Fruit fly (Drosophila melanogaster) whole organism, adult: ENCODE data around the gene Bmcp.

Source experiments
- CG11617 ChIP-seq: fragments of 200-800 bp; sonication (Bioruptor generic); optimal IDR thresholded peaks from 2 replicates; lab custom pipeline; 2017; ENCODE audit warnings: mild to moderate bottlenecking, missing biosample characterization, missing genetic modification reagents, missing genetic modification characterization
- CG12768 ChIP-seq: fragments of 200-800 bp; sonication (Bioruptor generic); optimal IDR thresholded peaks from 2 replicates; lab custom pipeline; 2017; ENCODE audit warnings: missing biosample characterization, missing genetic modification characterization, mild to moderate bottlenecking, moderate library complexity, missing genetic modification reagents
- CG14711 ChIP-seq: fragments of 200-800 bp; sonication (Bioruptor generic); optimal IDR thresholded peaks from 2 replicates; lab custom pipeline; 2018; ENCODE audit warnings: missing biosample characterization, mild to moderate bottlenecking, missing genetic modification characterization, moderate library complexity
- CG1620 ChIP-seq: fragments of 200-800 bp; sonication (Bioruptor generic); optimal IDR thresholded peaks from 2 replicates; lab custom pipeline; 2016; ENCODE audit warnings: missing biosample characterization, missing genetic modification characterization
- CG33017 ChIP-seq: fragments of 200-800 bp; sonication (Bioruptor generic); optimal IDR thresholded peaks from 2 replicates; lab custom pipeline; 2018; ENCODE audit warnings: missing biosample characterization, mild to moderate bottlenecking, missing genetic modification characterization, moderate library complexity
- CG5204 ChIP-seq: fragments of 200-800 bp; sonication (Bioruptor generic); optimal IDR thresholded peaks from 2 replicates; lab custom pipeline; 2016; ENCODE audit warnings: missing biosample characterization, missing genetic modification characterization
- CG7045 ChIP-seq: fragments of 200-800 bp; sonication (Bioruptor generic); optimal IDR thresholded peaks from 2 replicates; lab custom pipeline; 2017; ENCODE audit warnings: missing biosample characterization, mild to moderate bottlenecking, missing genetic modification characterization
- CG7101 ChIP-seq: fragments of 200-800 bp; sonication (Bioruptor generic); optimal IDR thresholded peaks from 2 replicates; lab custom pipeline; 2018; ENCODE audit warnings: missing biosample characterization, mild to moderate bottlenecking, missing genetic modification characterization, moderate library complexity
- Clk ChIP-seq: fragments of 200-800 bp; sonication (Bioruptor generic); optimal IDR thresholded peaks from 2 replicates; lab custom pipeline; 2017; ENCODE audit warnings: missing biosample characterization, missing genetic modification characterization
- Crg-1 ChIP-seq: fragments of 200-800 bp; sonication (Bioruptor generic); optimal IDR thresholded peaks from 2 replicates; lab custom pipeline; 2016; ENCODE audit warnings: missing biosample characterization, missing genetic modification characterization
- Hr96 ChIP-seq: fragments of 200-800 bp; sonication (Bioruptor generic); optimal IDR thresholded peaks from 2 replicates; lab custom pipeline; 2016; ENCODE audit warnings: missing biosample characterization, missing genetic modification characterization
- Mnt ChIP-seq: fragments of 200-800 bp; sonication (Bioruptor generic); optimal IDR thresholded peaks from 2 replicates; lab custom pipeline; 2016; ENCODE audit warnings: missing biosample characterization, mild to moderate bottlenecking, missing genetic modification characterization
- bab1 ChIP-seq: fragments of 200-800 bp; sonication (Bioruptor generic); optimal IDR thresholded peaks from 3 replicates; lab custom pipeline; 2019; ENCODE audit warnings: missing biosample characterization, mild to moderate bottlenecking, missing genetic modification characterization, moderate library complexity
- cic ChIP-seq: fragments of 200-800 bp; sonication (Bioruptor generic); optimal IDR thresholded peaks from 2 replicates; lab custom pipeline; 2017; ENCODE audit warnings: missing biosample characterization, mild to moderate bottlenecking, missing genetic modification characterization, moderate library complexity
- cnc ChIP-seq, 2 experiments: fragments of >200 bp; optimal IDR thresholded peaks; 2 replicates each; lab custom pipeline; 2017
- kay ChIP-seq: fragments of 200-800 bp; sonication (Bioruptor generic); peaks from one replicate; lab custom pipeline; 2016; ENCODE audit warnings: missing biosample characterization, missing genetic modification characterization, borderline replicate concordance
- ovo ChIP-seq: fragments of 200-800 bp; sonication (Bioruptor generic); optimal IDR thresholded peaks from 2 replicates; lab custom pipeline; 2016; ENCODE audit warnings: missing biosample characterization, missing genetic modification characterization
- pad ChIP-seq: fragments of 200-800 bp; sonication (Bioruptor generic); optimal IDR thresholded peaks from 3 replicates; lab custom pipeline; 2017; ENCODE audit warnings: missing biosample characterization, missing genetic modification characterization, mild to moderate bottlenecking, moderate library complexity, missing genetic modification reagents
- tj ChIP-seq: fragments of 200-800 bp; sonication (Bioruptor generic); optimal IDR thresholded peaks from 3 replicates; lab custom pipeline; 2017; ENCODE audit warnings: missing biosample characterization, mild to moderate bottlenecking, missing genetic modification characterization, moderate library complexity
- toe ChIP-seq: fragments of 200-800 bp; sonication (Bioruptor generic); optimal IDR thresholded peaks from 2 replicates; lab custom pipeline; 2016; ENCODE audit warnings: missing biosample characterization, missing genetic modification characterization

Bmcp gene

dm6 chr3L:11720780-11721179 is at the start of gene Bmcp:
Gene Bmcp (plus strand): TSS chr3L:11720934.
- TF ChIP-seq cic (GFP tag; lab: Kevin White, UChicago) (no peak), CG5204 (GFP tag; lab: Kevin White, UChicago) (no peak), ovo (GFP tag; lab: Kevin White, UChicago) (no peak), Crg-1 (GFP tag; lab: Kevin White, UChicago) (no peak), bab1 (GFP tag; lab: Kevin White, UChicago) (peak; percentile 42), Clk (no peak)

- TF ChIP-seq CG7101 (tag; lab: Kevin White, UChicago) (no peak), CG12768 (GFP tag; lab: Kevin White, UChicago) (no peak), CG14711 (tag; lab: Kevin White, UChicago) (no peak), cic (GFP tag; lab: Kevin White, UChicago) (no peak)
These were observed 42.4 kb upstream of the Bmcp start for dm6 chr3L:11678313-11678817.

- TF ChIP-seq Crg-1 (GFP tag; lab: Kevin White, UChicago): no peak
- TF ChIP-seq bab1 (GFP tag; lab: Kevin White, UChicago): no peak
- peak; percentile 36 for TF ChIP-seq cic (GFP tag; lab: Kevin White, UChicago)
- no peak for TF ChIP-seq cnc (optimal IDR thresholded peaks at IDR 0.05; lab: Kevin White, UChicago)
- TF ChIP-seq CG1620 (GFP tag; lab: Kevin White, UChicago): no peak
- peak; percentile 23 for TF ChIP-seq CG11617 (GFP tag; lab: Kevin White, UChicago)
- TF ChIP-seq ovo (GFP tag; lab: Kevin White, UChicago): no peak
- peak; percentile 41 for TF ChIP-seq CG12768 (GFP tag; lab: Kevin White, UChicago)
- no peak for TF ChIP-seq Hr96 (GFP tag; lab: Kevin White, UChicago)
- no peak for TF ChIP-seq CG5204 (GFP tag; lab: Kevin White, UChicago)
- TF ChIP-seq Clk: peak; percentile 8
- no peak for TF ChIP-seq tj (GFP tag; lab: Kevin White, UChicago)
- peak; percentile 5 for TF ChIP-seq CG7045 (GFP tag; lab: Kevin White, UChicago)
- no peak for TF ChIP-seq CG33017 (tag; lab: Kevin White, UChicago)
- peak; percentile 4 for TF ChIP-seq CG14711 (tag; lab: Kevin White, UChicago)
- TF ChIP-seq Mnt (GFP tag; lab: Kevin White, UChicago): peak; percentile 24
- peak; percentile 16 for TF ChIP-seq pad (GFP tag; lab: Kevin White, UChicago)
- no peak for TF ChIP-seq CG7101 (tag; lab: Kevin White, UChicago)
- no peak for TF ChIP-seq kay (GFP tag; lab: Kevin White, UChicago)
- peak; percentile 17 for TF ChIP-seq toe (GFP tag; lab: Kevin White, UChicago)
These were observed 40.4 kb upstream of the Bmcp start, which contains the start of gene CG32085 for dm6 chr3L:11680298-11680697. Gene CG32085 (minus strand): TSS chr3L:11680344.

- TF ChIP-seq ovo (GFP tag; lab: Kevin White, UChicago): no peak
- TF ChIP-seq kay (GFP tag; lab: Kevin White, UChicago): no peak
- TF ChIP-seq Hr96 (GFP tag; lab: Kevin White, UChicago): no peak
- no peak for TF ChIP-seq CG14711 (tag; lab: Kevin White, UChicago)
- no peak for TF ChIP-seq cnc (optimal IDR thresholded peaks at IDR 0.05; lab: Kevin White, UChicago)
- TF ChIP-seq CG7045 (GFP tag; lab: Kevin White, UChicago): no peak
- no peak for TF ChIP-seq CG7101 (tag; lab: Kevin White, UChicago)
- no peak for TF ChIP-seq CG11617 (GFP tag; lab: Kevin White, UChicago)
- TF ChIP-seq bab1 (GFP tag; lab: Kevin White, UChicago): peak; percentile 66
- no peak for TF ChIP-seq CG5204 (GFP tag; lab: Kevin White, UChicago)
- TF ChIP-seq CG33017 (tag; lab: Kevin White, UChicago): no peak
- no peak for TF ChIP-seq tj (GFP tag; lab: Kevin White, UChicago)
- TF ChIP-seq Crg-1 (GFP tag; lab: Kevin White, UChicago): no peak
- no peak for TF ChIP-seq CG1620 (GFP tag; lab: Kevin White, UChicago)
- TF ChIP-seq toe (GFP tag; lab: Kevin White, UChicago): peak; percentile 18
- no peak for TF ChIP-seq pad (GFP tag; lab: Kevin White, UChicago)
- no peak for TF ChIP-seq Clk
- TF ChIP-seq Mnt (GFP tag; lab: Kevin White, UChicago): peak; percentile 23
- peak; percentile 37 for TF ChIP-seq cic (GFP tag; lab: Kevin White, UChicago)
- no peak for TF ChIP-seq CG12768 (GFP tag; lab: Kevin White, UChicago)
These were observed 38.9 kb upstream of the Bmcp start, which contains the start of gene TfIIEalpha for dm6 chr3L:11681794-11682193. Gene TfIIEalpha (plus strand): TSS chr3L:11682038.

dm6 chr3L:11683819-11684521 is 36.8 kb upstream of the Bmcp start, which contains the start of gene Sugb:
Gene Sugb (plus strand): TSS chr3L:11683980.
- TF ChIP-seq Crg-1 (GFP tag; lab: Kevin White, UChicago) (peak; percentile 54), CG7101 (tag; lab: Kevin White, UChicago) (peak; percentile 75), Mnt (GFP tag; lab: Kevin White, UChicago) (peak; percentile 73), CG11617 (GFP tag; lab: Kevin White, UChicago) (peak; percentile 90), CG1620 (GFP tag; lab: Kevin White, UChicago) (peak; percentile 73), Hr96 (GFP tag; lab: Kevin White, UChicago) (peak; percentile 84), Clk (peak; percentile 4), pad (GFP tag; lab: Kevin White, UChicago) (peak; percentile 27), toe (GFP tag; lab: Kevin White, UChicago) (peak; percentile 80), kay (GFP tag; lab: Kevin White, UChicago) (peak; percentile 95), cic (GFP tag; lab: Kevin White, UChicago) (peak; percentile 96), CG33017 (tag; lab: Kevin White, UChicago) (peak; percentile 87), CG7045 (GFP tag; lab: Kevin White, UChicago) (peak; percentile 57), CG5204 (GFP tag; lab: Kevin White, UChicago) (peak; percentile 77), CG12768 (GFP tag; lab: Kevin White, UChicago) (peak; percentile 58), tj (GFP tag; lab: Kevin White, UChicago) (peak; percentile 98), CG14711 (tag; lab: Kevin White, UChicago) (peak; percentile 38), ovo (GFP tag; lab: Kevin White, UChicago) (peak; percentile 69), cnc (optimal IDR thresholded peaks at IDR 0.05; lab: Kevin White, UChicago) (no peak), bab1 (GFP tag; lab: Kevin White, UChicago) (peak; percentile 37)
